Worm (Caenorhabditis elegans): ENCODE data around the gene K07F5.17.

DNA sequence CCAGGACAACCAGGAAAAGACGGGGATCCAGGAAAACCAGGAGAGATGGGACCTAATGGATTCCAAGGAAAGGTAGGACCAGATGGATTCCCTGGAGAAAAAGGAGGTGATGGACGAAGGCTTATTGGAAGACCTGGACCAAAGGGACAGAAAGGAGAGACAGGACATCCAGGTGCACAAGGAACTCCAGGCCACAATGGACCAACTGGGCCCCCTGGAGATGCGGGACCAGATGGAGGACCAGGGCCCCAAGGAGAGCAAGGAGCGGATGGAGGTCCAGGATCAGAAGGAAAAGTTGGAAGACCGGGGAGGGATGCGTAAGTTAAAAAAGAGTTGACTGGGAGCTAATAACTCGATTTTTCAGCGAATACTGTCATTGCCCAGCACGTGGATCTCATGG lies 19.6 kb upstream of the K07F5.17 start:
- TF ChIP-seq unc-62 (GFP tag; optimal IDR thresholded peaks at IDR 0.05 in 1 of 2) = no peak
- no peak for TF ChIP-seq unc-62 (tag; optimal IDR thresholded peaks at IDR 0.05)
- no peak for TF ChIP-seq Y105C5A.15 (GFP tag; IDR thresholded peaks at IDR 0.05)
- no peak for TF ChIP-seq ctbp-1 (GFP tag; IDR thresholded peaks at IDR 0.05)
- TF ChIP-seq F49E8.2 (tag; optimal IDR thresholded peaks at IDR 0.05; ENCODE audit: borderline replicate concordance) = no peak
- no peak for TF ChIP-seq ama-1 (optimal IDR thresholded peaks at IDR 0.05)
- TF ChIP-seq hmg-1.1 (GFP tag; IDR thresholded peaks at IDR 0.05) = no peak
- no peak for TF ChIP-seq lin-13 (GFP tag; optimal IDR thresholded peaks at IDR 0.05)
- no peak for TF ChIP-seq mxl-3 (GFP tag; optimal IDR thresholded peaks at IDR 0.05)
- TF ChIP-seq ces-1 (GFP tag; optimal IDR thresholded peaks at IDR 0.05) = no peak
- no peak for TF ChIP-seq ceh-82 (tag; optimal IDR thresholded peaks at IDR 0.05)
- no peak for TF ChIP-seq lsy-2 (tag; optimal IDR thresholded peaks at IDR 0.05)

Data from whole organism, L4 larva.